Worm (Caenorhabditis elegans) whole organism, mixed stage, embryonic: ENCODE data around the gene rol-1.

Source experiments
- blmp-1 ChIP-seq: fragments of 150-350 bp; optimal IDR thresholded peaks from 2 replicates; lab custom pipeline; 2014; ENCODE audit warnings: missing biosample characterization, missing genetic modification characterization
- ceh-43 ChIP-seq: fragments of 200-800 bp; sonication (Bioruptor generic); optimal IDR thresholded peaks from 2 replicates; lab custom pipeline; 2018; ENCODE audit warnings: mild to moderate bottlenecking, missing genetic modification characterization, moderate library complexity, missing compliant biosample characterization
- hlh-1 ChIP-seq: fragments of 150-350 bp; optimal IDR thresholded peaks from 2 replicates; lab custom pipeline; 2014; ENCODE audit warnings: missing biosample characterization, missing genetic modification reagents, missing genetic modification characterization
- lin-13 ChIP-seq: fragments of 150-350 bp; optimal IDR thresholded peaks from 2 replicates; lab custom pipeline; 2014; ENCODE audit warnings: missing biosample characterization, missing genetic modification characterization
- mab-5 ChIP-seq: fragments of 150-350 bp; optimal IDR thresholded peaks from 2 replicates; lab custom pipeline; 2014; ENCODE audit warnings: missing biosample characterization, missing genetic modification characterization
- nhr-12 ChIP-seq: fragments of 150-350 bp; optimal IDR thresholded peaks from 2 replicates; lab custom pipeline; 2014; ENCODE audit warnings: missing biosample characterization, missing genetic modification characterization
- nhr-28 ChIP-seq: fragments of 150-350 bp; optimal IDR thresholded peaks from 2 replicates; lab custom pipeline; 2014; ENCODE audit warnings: missing biosample characterization, missing genetic modification characterization
- nhr-76 ChIP-seq: sonication (generic microtip); optimal IDR thresholded peaks from 2 replicates; lab custom pipeline; 2017; ENCODE audit warnings: missing biosample characterization, missing genetic modification characterization
- pha-4 ChIP-seq: fragments of 150-350 bp; optimal IDR thresholded peaks from 2 replicates; lab custom pipeline; 2018; ENCODE audit warnings: missing biosample characterization, missing genetic modification reagents, missing genetic modification characterization
- snpc-4 ChIP-seq: fragments of 150-350 bp; optimal IDR thresholded peaks from 2 replicates; lab custom pipeline; 2014; ENCODE audit warnings: missing biosample characterization, missing genetic modification characterization
- unc-39 ChIP-seq: fragments of 150-350 bp; optimal IDR thresholded peaks from 2 replicates; lab custom pipeline; 2014; ENCODE audit warnings: missing biosample characterization, missing genetic modification characterization
- unc-62 ChIP-seq: fragments of 150-350 bp; optimal IDR thresholded peaks from 2 replicates; lab custom pipeline; 2014; ENCODE audit warnings: missing biosample characterization, missing genetic modification reagents, missing genetic modification characterization

DNA sequence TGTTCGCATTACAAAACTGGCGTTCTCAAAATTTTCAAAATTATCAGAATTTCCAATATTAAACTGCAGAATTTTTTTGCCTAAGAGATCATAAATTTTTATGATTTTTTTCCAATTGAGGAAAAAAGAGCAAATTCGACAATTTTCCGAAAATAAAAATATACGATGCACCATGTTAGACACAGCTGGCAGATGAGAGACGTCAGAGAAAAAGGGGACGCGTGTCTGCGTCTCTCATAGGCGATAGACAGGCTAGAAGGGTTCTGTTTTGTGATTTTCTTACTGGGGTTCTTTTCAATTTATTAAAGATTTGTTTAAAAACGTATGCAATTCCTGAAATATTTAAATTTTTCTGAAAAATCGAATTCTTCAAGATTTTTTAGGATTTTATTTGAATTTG lies 9.4 kb upstream of the rol-1 start:
- no peak for TF ChIP-seq nhr-28 (tag; lab: Kevin White, UChicago)
- no peak for TF ChIP-seq snpc-4 (tag; lab: Kevin White, UChicago)
- TF ChIP-seq hlh-1 (tag; lab: Kevin White, UChicago), result no peak
- TF ChIP-seq lin-13, result no peak
- no peak for TF ChIP-seq pha-4 (tag; lab: Kevin White, UChicago)
- TF ChIP-seq blmp-1 (tag; lab: Kevin White, UChicago), result no peak
- TF ChIP-seq nhr-76 (tag; lab: Kevin White, UChicago), result no peak
- no peak for TF ChIP-seq mab-5 (tag; lab: Kevin White, UChicago)
- TF ChIP-seq unc-62 (GFP tag; lab: Kevin White, UChicago), result no peak
- TF ChIP-seq nhr-12, result no peak
- TF ChIP-seq unc-39 (tag; lab: Kevin White, UChicago), result no peak
- no peak for TF ChIP-seq ceh-43 (GFP tag; lab: Kevin White, UChicago)
